Fruit fly (Drosophila melanogaster) whole organism: ENCODE results near the gene CG13599.

Source experiments
- EcR ChIP-seq, 2 experiments: fragments of >200 bp; optimal IDR thresholded peaks; 2 replicates each; lab custom pipeline; 2017; ENCODE audit warnings: missing biosample characterization in 2 of 2, missing genetic modification characterization in 2 of 2, missing genetic modification reagents in 2 of 2
- pan ChIP-seq: fragments of >200 bp; optimal IDR thresholded peaks from 2 replicates; lab custom pipeline; 2017

DNA sequence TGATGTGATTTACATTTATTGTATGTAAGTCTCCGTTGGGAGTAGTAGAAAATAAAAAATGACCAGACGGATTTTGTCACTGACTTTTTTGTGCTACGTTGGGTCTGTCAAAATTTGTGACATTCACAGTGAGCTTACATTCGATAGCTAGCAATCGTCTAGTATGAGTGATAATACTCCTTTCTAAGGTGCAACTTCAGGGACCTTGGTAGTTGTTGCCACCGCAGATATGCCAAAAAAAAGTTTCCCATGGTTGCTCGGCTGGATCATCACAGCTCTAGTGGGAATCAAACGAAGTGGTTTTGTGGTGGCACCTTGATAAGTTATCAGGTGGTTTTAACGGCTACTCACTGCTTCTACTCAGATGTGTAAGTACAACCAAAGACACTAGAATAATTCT is 38.0 kb upstream of the CG13599 start, which contains the start of gene tbrd-1:
- no peak for TF ChIP-seq pan (lab: Kevin White, UChicago)
- TF ChIP-seq EcR (GFP tag; optimal IDR thresholded peaks at IDR 0.05; lab: Kevin White, UChicago), result no peak
